Worm (Caenorhabditis elegans) whole organism, L2 larva: ENCODE results near the gene taf-7.1.
A peak's percentile ranks its signal among the peaks of the same experiment; 100 is the strongest.

Experiments
- F13H6.1 ChIP-seq: sonication (generic microtip); optimal IDR thresholded peaks from 2 replicates; lab custom pipeline; 2016; ENCODE audit warnings: missing genetic modification characterization, missing compliant biosample characterization
- Y55F3AM.14 ChIP-seq: fragments of 200-800 bp; sonication (Bioruptor generic); optimal IDR thresholded peaks from 2 replicates; lab custom pipeline; 2018; ENCODE audit warnings: mild to moderate bottlenecking, missing genetic modification characterization, missing compliant biosample characterization
- ZK546.5 ChIP-seq: sonication (generic microtip); optimal IDR thresholded peaks from 2 replicates; lab custom pipeline; 2017; ENCODE audit warnings: missing biosample characterization, missing genetic modification characterization
- ceh-16 ChIP-seq: fragments of 150-350 bp; optimal IDR thresholded peaks from 2 replicates; lab custom pipeline; 2014; ENCODE audit warnings: missing biosample characterization, missing genetic modification characterization
- ceh-82 ChIP-seq: fragments of 150-350 bp; optimal IDR thresholded peaks from 2 replicates; lab custom pipeline; 2014; ENCODE audit warnings: missing biosample characterization, missing genetic modification characterization
- dmd-4 ChIP-seq: sonication (generic microtip); optimal IDR thresholded peaks from 2 replicates; lab custom pipeline; 2017; ENCODE audit warnings: missing biosample characterization, missing genetic modification characterization
- egl-27 ChIP-seq: sonication (generic microtip); optimal IDR thresholded peaks from 3 replicates; lab custom pipeline; 2017; ENCODE audit warnings: missing biosample characterization, missing genetic modification reagents, missing genetic modification characterization
- elt-1 ChIP-seq: fragments of 150-350 bp; optimal IDR thresholded peaks from 2 replicates; lab custom pipeline; 2014; ENCODE audit warnings: missing biosample characterization, missing genetic modification characterization
- elt-3 ChIP-seq: sonication (generic microtip); optimal IDR thresholded peaks from 2 replicates; lab custom pipeline; 2017; ENCODE audit warnings: missing biosample characterization, missing genetic modification characterization
- fos-1 ChIP-seq: fragments of 150-350 bp; optimal IDR thresholded peaks from 2 replicates; lab custom pipeline; 2014; ENCODE audit warnings: missing biosample characterization, missing genetic modification characterization
- gmeb-1 ChIP-seq: fragments of 150-350 bp; optimal IDR thresholded peaks from 2 replicates; lab custom pipeline; 2014; ENCODE audit warnings: missing biosample characterization, missing genetic modification characterization
- lin-11 ChIP-seq: fragments of 150-350 bp; sonication (generic microtip); optimal IDR thresholded peaks from 2 replicates; lab custom pipeline; 2014; ENCODE audit warnings: missing biosample characterization, missing genetic modification characterization, inconsistent platforms, mixed read lengths
- lin-13 ChIP-seq: fragments of 150-350 bp; optimal IDR thresholded peaks from 2 replicates; lab custom pipeline; 2014; ENCODE audit warnings: missing biosample characterization, missing genetic modification reagents, missing genetic modification characterization
- lin-39 ChIP-seq: fragments of 150-350 bp; optimal IDR thresholded peaks from 2 replicates; lab custom pipeline; 2014; ENCODE audit warnings: missing biosample characterization, missing genetic modification reagents, missing genetic modification characterization
- lsy-2 ChIP-seq, 2 experiments: fragments of 150-350 bp in 1 of 2; sonication (generic microtip) in 1 of 2; optimal IDR thresholded peaks; 2 replicates each; lab custom pipeline; 2014 to 2017; ENCODE audit warnings: missing biosample characterization in 2 of 2, missing genetic modification characterization in 2 of 2
- mbf-1 ChIP-seq: sonication (generic microtip); optimal IDR thresholded peaks from 2 replicates; lab custom pipeline; 2017; ENCODE audit warnings: missing biosample characterization, missing genetic modification characterization
- nhr-10 ChIP-seq: sonication (generic microtip); optimal IDR thresholded peaks from 2 replicates; lab custom pipeline; 2017; ENCODE audit warnings: missing biosample characterization, missing genetic modification characterization
- nhr-12 ChIP-seq: fragments of 150-350 bp; optimal IDR thresholded peaks from 2 replicates; lab custom pipeline; 2014; ENCODE audit warnings: missing biosample characterization, missing genetic modification characterization
- nhr-129 ChIP-seq: fragments of 150-350 bp; optimal IDR thresholded peaks from 2 replicates; lab custom pipeline; 2014; ENCODE audit warnings: missing biosample characterization, missing genetic modification characterization
- nhr-21 ChIP-seq: fragments of 150-350 bp; optimal IDR thresholded peaks from 2 replicates; lab custom pipeline; 2014; ENCODE audit warnings: missing biosample characterization, missing genetic modification characterization
- nhr-23 ChIP-seq: fragments of 150-350 bp; optimal IDR thresholded peaks from 2 replicates; lab custom pipeline; 2014; ENCODE audit warnings: missing biosample characterization, missing genetic modification reagents, missing genetic modification characterization
- nhr-25 ChIP-seq: fragments of 150-350 bp; sonication (generic microtip); optimal IDR thresholded peaks from 3 replicates; lab custom pipeline; 2014; ENCODE audit warnings: missing biosample characterization, missing genetic modification characterization
- nhr-77 ChIP-seq: fragments of 150-350 bp; optimal IDR thresholded peaks from 2 replicates; lab custom pipeline; 2014; ENCODE audit warnings: missing biosample characterization, missing genetic modification characterization
- peb-1 ChIP-seq: fragments of 150-350 bp; optimal IDR thresholded peaks from 2 replicates; lab custom pipeline; 2014; ENCODE audit warnings: missing biosample characterization, missing genetic modification characterization
- sem-4 ChIP-seq: fragments of 150-350 bp; optimal IDR thresholded peaks from 2 replicates; lab custom pipeline; 2014; ENCODE audit warnings: missing biosample characterization, missing genetic modification reagents, missing genetic modification characterization
- skn-1 ChIP-seq: sonication (generic microtip); optimal IDR thresholded peaks from 2 replicates; lab custom pipeline; 2017; ENCODE audit warnings: missing biosample characterization, missing genetic modification characterization
- sma-3 ChIP-seq: sonication (generic microtip); optimal IDR thresholded peaks from 2 replicates; lab custom pipeline; 2016; ENCODE audit warnings: missing genetic modification reagents, missing genetic modification characterization, missing compliant biosample characterization
- sma-9 ChIP-seq, 2 experiments: fragments of 150-350 bp in 1 of 2; sonication (generic microtip) in 1 of 2; optimal IDR thresholded peaks; 2 replicates each; lab custom pipeline; 2014 to 2016; ENCODE audit warnings: missing genetic modification characterization in 2 of 2, mild to moderate bottlenecking in 1 of 2, missing biosample characterization in 1 of 2, missing compliant biosample characterization in 1 of 2, missing genetic modification reagents in 1 of 2, moderate library complexity in 1 of 2
- snpc-4 ChIP-seq: fragments of 150-350 bp; optimal IDR thresholded peaks from 2 replicates; lab custom pipeline; 2014; ENCODE audit warnings: missing biosample characterization, missing genetic modification characterization
- unc-55 ChIP-seq: fragments of 150-350 bp; sonication (generic microtip); optimal IDR thresholded peaks from 3 replicates; lab custom pipeline; 2014; ENCODE audit warnings: missing biosample characterization, missing genetic modification reagents, missing genetic modification characterization
- unc-62 ChIP-seq: fragments of 150-350 bp; optimal IDR thresholded peaks from 2 replicates; lab custom pipeline; 2014; ENCODE audit warnings: missing biosample characterization, missing genetic modification reagents, missing genetic modification characterization
- zag-1 ChIP-seq: fragments of 150-350 bp; optimal IDR thresholded peaks from 2 replicates; lab custom pipeline; 2014; ENCODE audit warnings: missing biosample characterization, missing genetic modification characterization
- ztf-11 ChIP-seq: sonication (generic microtip); optimal IDR thresholded peaks from 2 replicates; lab custom pipeline; 2017; ENCODE audit warnings: missing biosample characterization, missing genetic modification characterization
- ztf-4 ChIP-seq: fragments of 150-350 bp; optimal IDR thresholded peaks from 2 replicates; lab custom pipeline; 2014; ENCODE audit warnings: missing biosample characterization, missing genetic modification characterization

The taf-7.1 gene

DNA sequence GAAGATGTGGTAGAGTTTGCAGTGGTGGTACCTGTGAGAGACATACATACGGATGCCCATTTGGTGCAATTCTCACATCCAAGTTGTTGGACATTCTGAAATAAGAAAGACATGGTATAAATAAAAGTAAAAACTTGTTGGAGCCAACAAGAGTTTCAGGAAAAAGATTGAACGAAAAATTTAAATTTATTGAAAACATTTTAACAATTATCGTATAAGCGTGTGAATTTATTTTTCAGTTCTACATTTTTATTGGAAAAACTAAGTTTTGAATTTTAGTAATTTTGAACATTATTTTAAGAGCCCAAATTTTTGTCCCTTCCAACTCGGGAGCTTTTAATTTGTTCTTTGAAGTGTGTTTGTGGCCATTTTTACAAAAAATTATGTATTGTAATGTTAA is 17.6 kb upstream of the taf-7.1 start, which contains the start of gene F54F7.8:
Gene F54F7.8, minus strand, starts transcription at position 101 of the 400 bp plus-strand sequence.
- TF ChIP-seq ztf-4 (no peak), sma-9 (GFP tag; optimal IDR thresholded peaks at IDR 0.05; lab: Kevin White, UChicago) (no peak), sma-9 (tag; optimal IDR thresholded peaks at IDR 0.05; lab: Kevin White, UChicago) (no peak)

DNA sequence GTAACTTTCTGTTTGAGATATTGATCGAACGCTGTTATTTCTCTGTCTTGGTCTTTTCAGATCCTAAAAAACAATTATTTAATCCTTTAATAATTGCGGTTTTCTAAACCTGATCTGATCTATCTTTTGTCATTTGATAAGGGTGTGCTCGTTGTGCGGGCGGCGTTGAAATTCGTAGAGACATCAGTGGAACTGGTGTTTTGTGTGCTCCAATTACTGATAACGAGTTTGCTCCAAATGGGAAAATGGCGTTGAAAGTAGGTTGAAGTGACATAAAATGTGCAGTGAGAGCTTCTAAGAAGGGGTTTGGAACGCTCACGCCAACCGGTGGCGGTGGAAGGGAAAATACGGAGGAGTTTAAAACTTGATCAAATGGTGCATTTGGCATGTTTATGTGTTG is 17.2 kb upstream of the taf-7.1 start:
- TF ChIP-seq nhr-21 (tag; lab: Kevin White, UChicago) (no peak), fos-1 (tag; lab: Kevin White, UChicago) (peak; percentile 21), sem-4 (tag; lab: Kevin White, UChicago) (no peak)

DNA sequence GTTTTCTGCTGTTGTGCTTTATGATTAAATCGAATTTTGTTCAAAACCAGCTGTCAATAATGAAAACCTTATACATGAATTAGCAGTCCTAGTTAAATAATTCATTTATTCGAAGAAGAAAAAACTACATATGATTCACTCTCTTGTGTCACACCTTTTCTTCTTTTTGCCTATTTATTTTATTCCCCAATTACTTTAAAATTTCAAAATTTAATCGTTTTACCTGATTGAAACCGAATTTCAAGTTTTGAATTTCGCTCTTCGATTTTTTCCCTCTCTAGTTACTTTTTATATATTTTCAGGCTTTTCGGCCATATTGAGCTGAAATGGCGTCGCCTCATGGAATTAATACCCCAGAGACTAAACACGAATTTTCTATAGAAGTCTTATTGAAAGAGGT is 15.2 kb upstream of the taf-7.1 start, which contains the start of gene xtr-1:
Gene xtr-1, plus strand, starts transcription at position 301 of the 400 bp plus-strand sequence.
- TF ChIP-seq dmd-4 = no peak
- no peak for TF ChIP-seq fos-1 (tag; lab: Kevin White, UChicago)
- no peak for TF ChIP-seq sma-9 (GFP tag; optimal IDR thresholded peaks at IDR 0.05; lab: Kevin White, UChicago)
- no peak for TF ChIP-seq sma-9 (tag; optimal IDR thresholded peaks at IDR 0.05; lab: Kevin White, UChicago)
- TF ChIP-seq nhr-129 (tag; lab: Kevin White, UChicago) = no peak
- TF ChIP-seq gmeb-1 = no peak
- no peak for TF ChIP-seq F13H6.1 (tag; lab: Kevin White, UChicago)
- no peak for TF ChIP-seq mbf-1 (tag; lab: Kevin White, UChicago)
- no peak for TF ChIP-seq nhr-21 (tag; lab: Kevin White, UChicago)
- no peak for TF ChIP-seq nhr-10 (tag; lab: Kevin White, UChicago)
- TF ChIP-seq elt-1 (tag; lab: Kevin White, UChicago) = no peak
- TF ChIP-seq ceh-16 (tag; lab: Kevin White, UChicago) = no peak
- no peak for TF ChIP-seq ceh-82 (tag; lab: Kevin White, UChicago)
- no peak for TF ChIP-seq sma-3
- TF ChIP-seq lin-11 (tag; lab: Kevin White, UChicago) = no peak
- no peak for TF ChIP-seq nhr-25 (tag; lab: Kevin White, UChicago)

DNA sequence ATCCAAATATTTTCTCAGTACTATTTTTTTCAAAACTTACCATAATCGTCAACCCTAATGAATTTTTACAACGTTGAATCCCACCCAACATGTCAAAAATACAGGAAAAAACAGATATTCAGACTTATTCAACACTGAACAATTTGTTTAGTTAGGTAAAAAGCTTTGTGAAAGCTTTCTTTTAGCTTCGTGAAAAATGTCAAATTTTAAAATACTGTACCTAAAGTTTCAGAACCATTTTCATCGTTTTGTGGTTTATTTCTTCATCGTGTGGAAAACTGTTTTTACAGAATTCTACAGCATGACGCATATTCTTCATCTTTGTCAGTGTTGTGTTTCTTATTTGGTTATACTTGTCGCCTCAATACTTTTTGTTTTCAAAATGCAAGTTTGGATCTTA is 13.3 kb upstream of the taf-7.1 start, which contains the start of gene F54F7.14:
Gene F54F7.14, plus strand, starts transcription at position 301 of the 400 bp plus-strand sequence.
- no peak for TF ChIP-seq egl-27 (tag; lab: Kevin White, UChicago)
- no peak for TF ChIP-seq ZK546.5
- TF ChIP-seq snpc-4 (tag; lab: Kevin White, UChicago) = no peak
- TF ChIP-seq nhr-77 (tag; lab: Kevin White, UChicago) = no peak
- TF ChIP-seq nhr-25 (tag; lab: Kevin White, UChicago) = no peak
- TF ChIP-seq lsy-2 (tag; optimal IDR thresholded peaks at IDR 0.05; lab: Kevin White, UChicago) = no peak
- TF ChIP-seq elt-1 (tag; lab: Kevin White, UChicago) = no peak
- no peak for TF ChIP-seq lin-39
- TF ChIP-seq gmeb-1 = no peak
- no peak for TF ChIP-seq ceh-16 (tag; lab: Kevin White, UChicago)
- TF ChIP-seq Y55F3AM.14 (GFP tag; lab: Kevin White, UChicago) = no peak
- TF ChIP-seq unc-62 (GFP tag; lab: Kevin White, UChicago) = no peak
- no peak for TF ChIP-seq mbf-1 (tag; lab: Kevin White, UChicago)
- no peak for TF ChIP-seq sma-9 (GFP tag; optimal IDR thresholded peaks at IDR 0.05; lab: Kevin White, UChicago)
- TF ChIP-seq sma-9 (tag; optimal IDR thresholded peaks at IDR 0.05; lab: Kevin White, UChicago) = no peak

DNA sequence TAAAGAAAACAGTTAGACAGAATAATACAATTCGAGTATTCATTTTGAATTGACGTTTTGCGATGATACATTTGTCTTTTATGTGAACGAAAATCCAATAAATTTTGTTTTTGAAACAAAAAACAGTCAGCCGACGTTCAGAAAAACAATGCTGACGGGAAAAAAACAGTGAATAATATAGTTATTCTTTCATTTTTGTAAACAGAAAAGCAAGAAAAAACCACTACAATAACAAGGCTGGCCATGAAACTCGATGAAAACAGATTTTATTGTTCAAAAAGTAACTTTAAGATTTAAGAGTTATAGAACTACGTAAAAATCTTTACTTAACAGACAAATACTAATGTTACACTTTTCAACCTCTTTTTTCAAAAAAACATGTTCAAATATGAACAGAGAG is 12.8 kb upstream of the taf-7.1 start, which contains the start of gene F54F7.3:
Gene F54F7.3, minus strand, starts transcription at position 101 of the 400 bp plus-strand sequence.
- TF ChIP-seq fos-1 (tag; lab: Kevin White, UChicago) (no peak), skn-1 (tag; lab: Kevin White, UChicago) (no peak), mbf-1 (tag; lab: Kevin White, UChicago) (no peak), unc-55 (GFP tag; lab: Kevin White, UChicago) (no peak), snpc-4 (tag; lab: Kevin White, UChicago) (no peak), elt-1 (tag; lab: Kevin White, UChicago) (no peak), ceh-16 (tag; lab: Kevin White, UChicago) (no peak), lin-13 (GFP tag; lab: Kevin White, UChicago) (no peak), egl-27 (tag; lab: Kevin White, UChicago) (no peak), lin-11 (tag; lab: Kevin White, UChicago) (no peak), ZK546.5 (no peak), unc-62 (GFP tag; lab: Kevin White, UChicago) (no peak), lin-39 (no peak), ztf-11 (tag; lab: Kevin White, UChicago) (no peak)
- TF ChIP-seq, all 48 proteins: peak for 0

DNA sequence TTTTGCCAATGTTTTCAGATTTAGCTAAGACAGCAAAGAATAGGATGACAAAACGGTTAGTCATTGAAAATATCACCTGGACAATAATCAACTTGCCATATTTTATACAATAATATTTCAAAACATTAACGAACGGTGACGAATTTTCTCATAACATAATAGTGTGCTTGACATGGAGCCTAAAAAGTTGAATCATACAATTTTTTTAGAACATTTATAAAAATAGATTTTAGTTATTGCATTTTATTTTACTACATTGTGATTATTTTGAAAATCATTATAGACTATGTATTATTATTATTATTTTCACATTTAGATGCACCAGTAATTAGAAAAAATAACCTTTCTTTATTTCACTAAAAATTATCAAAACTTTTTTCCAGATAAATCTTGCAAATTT is 11.3 kb upstream of the taf-7.1 start, which contains the start of gene F54F7.9:
Gene F54F7.9, minus strand, starts transcription at position 101 of the 400 bp plus-strand sequence.
- no peak for TF ChIP-seq zag-1 (tag; lab: Kevin White, UChicago)
- no peak for TF ChIP-seq elt-3
- TF ChIP-seq Y55F3AM.14 (GFP tag; lab: Kevin White, UChicago) = no peak
- no peak for TF ChIP-seq dmd-4
- TF ChIP-seq nhr-129 (tag; lab: Kevin White, UChicago) = no peak
- TF ChIP-seq unc-62 (GFP tag; lab: Kevin White, UChicago) = no peak
- TF ChIP-seq ZK546.5 = no peak
- TF ChIP-seq nhr-23 (tag; lab: Kevin White, UChicago) = no peak
- TF ChIP-seq lsy-2 (tag; optimal IDR thresholded peaks at IDR 0.05; lab: Kevin White, UChicago) = no peak
- TF ChIP-seq sma-9 (GFP tag; optimal IDR thresholded peaks at IDR 0.05; lab: Kevin White, UChicago) = no peak
- TF ChIP-seq sma-9 (tag; optimal IDR thresholded peaks at IDR 0.05; lab: Kevin White, UChicago) = no peak
- TF ChIP-seq egl-27 (tag; lab: Kevin White, UChicago) = no peak
- TF ChIP-seq peb-1 = no peak
- TF ChIP-seq fos-1 (tag; lab: Kevin White, UChicago) = no peak
- TF ChIP-seq gmeb-1 = no peak
- no peak for TF ChIP-seq nhr-12 (tag; lab: Kevin White, UChicago)
